Worm (Caenorhabditis elegans) whole organism, late embryonic: Measurements from ENCODE around the gene srsx-22.

Experiments used
- K02D7.2 ChIP-seq: sonication (generic microtip); optimal IDR thresholded peaks from 2 replicates; lab custom pipeline; 2017; ENCODE audit warnings: mild to moderate bottlenecking, missing genetic modification characterization, missing compliant biosample characterization
- K09A11.1 ChIP-seq: sonication (generic microtip); optimal IDR thresholded peaks from 2 replicates; lab custom pipeline; 2017; ENCODE audit warnings: antibody characterized with exemption, mild to moderate bottlenecking, missing genetic modification characterization, missing compliant biosample characterization; ENCODE audit not compliant: insufficient read depth
- T23F11.4 ChIP-seq: fragments of 200-800 bp; sonication (Bioruptor generic); optimal IDR thresholded peaks from 2 replicates; lab custom pipeline; 2018; ENCODE audit warnings: mild to moderate bottlenecking, missing genetic modification characterization, missing compliant biosample characterization
- ahr-1 ChIP-seq: sonication (generic microtip); optimal IDR thresholded peaks from 2 replicates; lab custom pipeline; 2016; ENCODE audit warnings: missing genetic modification characterization, missing compliant biosample characterization
- ama-1 ChIP-seq: fragments of 150-350 bp; optimal IDR thresholded peaks from 2 replicates; lab custom pipeline; 2014
- ceh-14 ChIP-seq: sonication (generic microtip); optimal IDR thresholded peaks from 2 replicates; lab custom pipeline; 2016; ENCODE audit warnings: missing genotype, missing genetic modification characterization, missing compliant biosample characterization
- ceh-19 ChIP-seq: fragments of 200-800 bp; sonication (Bioruptor generic); optimal IDR thresholded peaks from 2 replicates; lab custom pipeline; 2018; ENCODE audit warnings: mild to moderate bottlenecking, missing genetic modification characterization, missing compliant biosample characterization
- ceh-2 ChIP-seq: sonication (generic microtip); optimal IDR thresholded peaks from 2 replicates; lab custom pipeline; 2016; ENCODE audit warnings: missing genotype, missing genetic modification characterization, missing compliant biosample characterization
- ceh-31 ChIP-seq: sonication (generic microtip); optimal IDR thresholded peaks from 2 replicates; lab custom pipeline; 2016; ENCODE audit warnings: missing genetic modification characterization, missing compliant biosample characterization
- ceh-34 ChIP-seq: sonication (generic microtip); optimal IDR thresholded peaks from 2 replicates; lab custom pipeline; 2016; ENCODE audit warnings: mild to moderate bottlenecking, missing genetic modification characterization, missing compliant biosample characterization
- ceh-45 ChIP-seq: fragments of 200-800 bp; sonication (Bioruptor generic); IDR thresholded peaks from 2 replicates; pipeline ENCODE4 v1.3.6; 2022; ENCODE audit warnings: missing genetic modification reagents, missing genetic modification characterization, missing compliant biosample characterization
- ceh-48 ChIP-seq: sonication (generic microtip); optimal IDR thresholded peaks from 2 replicates; lab custom pipeline; 2016; ENCODE audit warnings: missing genetic modification characterization, inconsistent platforms, missing compliant biosample characterization
- ceh-9 ChIP-seq: sonication (generic microtip); optimal IDR thresholded peaks from 2 replicates; lab custom pipeline; 2016; ENCODE audit warnings: mild to moderate bottlenecking, missing genetic modification characterization, inconsistent platforms, missing compliant biosample characterization
- elt-2 ChIP-seq: sonication (generic microtip); optimal IDR thresholded peaks from 2 replicates; lab custom pipeline; 2016; ENCODE audit warnings: missing genetic modification reagents, missing genetic modification characterization, missing compliant biosample characterization
- hlh-13 ChIP-seq: fragments of 200-800 bp; sonication (Bioruptor generic); optimal IDR thresholded peaks from 2 replicates; lab custom pipeline; 2018; ENCODE audit warnings: mild to moderate bottlenecking, missing genetic modification characterization, missing compliant biosample characterization
- hlh-30 ChIP-seq: sonication (generic microtip); optimal IDR thresholded peaks from 2 replicates; lab custom pipeline; 2017; ENCODE audit warnings: antibody characterized with exemption, missing genetic modification characterization, missing compliant biosample characterization; ENCODE audit not compliant: insufficient read depth
- lim-6 ChIP-seq: sonication (generic microtip); optimal IDR thresholded peaks from 2 replicates; lab custom pipeline; 2016; ENCODE audit warnings: missing genetic modification characterization, missing compliant biosample characterization
- mec-3 ChIP-seq: sonication (generic microtip); optimal IDR thresholded peaks from 2 replicates; lab custom pipeline; 2016; ENCODE audit warnings: borderline replicate concordance, missing genetic modification characterization, missing compliant biosample characterization
- npax-4 ChIP-seq: sonication (generic microtip); optimal IDR thresholded peaks from 2 replicates; lab custom pipeline; 2016; ENCODE audit warnings: missing genetic modification characterization, missing compliant biosample characterization
- odd-2 ChIP-seq: sonication (generic microtip); optimal IDR thresholded peaks from 2 replicates; lab custom pipeline; 2017; ENCODE audit warnings: antibody characterized with exemption, mild to moderate bottlenecking, missing genetic modification characterization, missing compliant biosample characterization
- pax-1 ChIP-seq: fragments of 150-350 bp; optimal IDR thresholded peaks from 2 replicates; lab custom pipeline; 2014; ENCODE audit warnings: missing biosample characterization, missing genetic modification characterization
- pha-2 ChIP-seq: sonication (generic microtip); optimal IDR thresholded peaks from 2 replicates; lab custom pipeline; 2017; ENCODE audit warnings: mild to moderate bottlenecking, missing genetic modification characterization, missing compliant biosample characterization
- pha-4 ChIP-seq: fragments of 150-350 bp; optimal IDR thresholded peaks from 2 replicates; lab custom pipeline; 2018; ENCODE audit warnings: missing biosample characterization, missing genetic modification reagents, missing genetic modification characterization
- pqm-1 ChIP-seq: sonication (generic microtip); optimal IDR thresholded peaks from 2 replicates; lab custom pipeline; 2016; ENCODE audit warnings: missing genetic modification characterization, missing compliant biosample characterization
- rnt-1 ChIP-seq: sonication (generic microtip); optimal IDR thresholded peaks from 2 replicates; lab custom pipeline; 2016; ENCODE audit warnings: missing genetic modification characterization, missing compliant biosample characterization
- sox-4 ChIP-seq: sonication (generic microtip); optimal IDR thresholded peaks from 2 replicates; lab custom pipeline; 2017; ENCODE audit warnings: mild to moderate bottlenecking, missing genetic modification characterization, inconsistent platforms, missing compliant biosample characterization
- syd-9 ChIP-seq: sonication (generic microtip); optimal IDR thresholded peaks from 2 replicates; lab custom pipeline; 2016; ENCODE audit warnings: mild to moderate bottlenecking, missing genetic modification characterization, moderate library complexity, missing compliant biosample characterization
- ttx-3 ChIP-seq: sonication (generic microtip); optimal IDR thresholded peaks from 2 replicates; lab custom pipeline; 2016; ENCODE audit warnings: missing genetic modification reagents, missing genetic modification characterization, missing compliant biosample characterization
- unc-3 ChIP-seq, 2 experiments: fragments of 200-800 bp in 1 of 2; sonication (Bioruptor generic) in 1 of 2; sonication (generic microtip) in 1 of 2; conservative IDR thresholded peaks in 1 of 2; optimal IDR thresholded peaks in 1 of 2; 2 replicates each; pipeline versions ENCODE4 v1.3.6 to Lab custom; 2016 to 2022; ENCODE audit warnings: missing compliant biosample characterization in 2 of 2, missing genetic modification characterization in 2 of 2, missing genetic modification reagents in 1 of 2
- unc-55 ChIP-seq: sonication (generic microtip); optimal IDR thresholded peaks from 2 replicates; lab custom pipeline; 2017; ENCODE audit warnings: missing biosample characterization, missing genetic modification reagents, missing genetic modification characterization
- unc-86 ChIP-seq: sonication (generic microtip); optimal IDR thresholded peaks from 2 replicates; lab custom pipeline; 2016; ENCODE audit warnings: missing genetic modification characterization, missing compliant biosample characterization
- zip-5 ChIP-seq: sonication (generic microtip); optimal IDR thresholded peaks from 2 replicates; lab custom pipeline; 2016; ENCODE audit warnings: missing genetic modification characterization, missing compliant biosample characterization

srsx-22 gene

ce11 chrV:8351371-8351770 lies at the start of gene srsx-22:
Gene srsx-22, plus strand, starts transcription at chrV:8351671.
- TF ChIP-seq hlh-13 (GFP tag; lab: Kevin White, UChicago) (no peak), ceh-45 (GFP tag; lab: Robert Waterston, UW) (no peak), zip-5 (tag; lab: Kevin White, UChicago) (no peak), rnt-1 (tag; lab: Kevin White, UChicago) (no peak)

ce11 chrV:8302522-8302921 lies 48.9 kb upstream of the srsx-22 start, which contains the start of gene sel-9:
Gene sel-9, minus strand, starts transcription at chrV:8302580.
- TF ChIP-seq elt-2 (tag; lab: Kevin White, UChicago), result peak; percentile 6
- TF ChIP-seq pqm-1 (tag; lab: Kevin White, UChicago), result no peak

- TF ChIP-seq ceh-2, result no peak
- TF ChIP-seq unc-3 (GFP tag; conservative IDR thresholded peaks at IDR 0.05; lab: Robert Waterston, UW), result no peak
- TF ChIP-seq unc-3 (tag; optimal IDR thresholded peaks at IDR 0.05; lab: Kevin White, UChicago), result no peak
- TF ChIP-seq pax-1 (tag; lab: Kevin White, UChicago), result no peak
- no peak for TF ChIP-seq sox-4 (tag; lab: Kevin White, UChicago)
- TF ChIP-seq ceh-48 (tag; lab: Kevin White, UChicago), result no peak
- TF ChIP-seq lim-6 (tag; lab: Kevin White, UChicago), result no peak
- TF ChIP-seq ahr-1, result no peak
- TF ChIP-seq syd-9 (tag; lab: Kevin White, UChicago), result no peak
- no peak for TF ChIP-seq ceh-9
- TF ChIP-seq T23F11.4 (GFP tag; lab: Kevin White, UChicago), result no peak
- TF ChIP-seq ceh-14 (tag; lab: Kevin White, UChicago), result no peak
- TF ChIP-seq ttx-3 (tag; lab: Kevin White, UChicago), result no peak
- TF ChIP-seq hlh-30, result no peak
- no peak for TF ChIP-seq pha-2 (tag; lab: Kevin White, UChicago)
- no peak for TF ChIP-seq K02D7.2
- no peak for TF ChIP-seq unc-86 (tag; lab: Kevin White, UChicago)
- TF ChIP-seq, all 69 proteins: peak for 0
Measured at ce11 chrV:8304461-8305195, 46.8 kb upstream of the srsx-22 start, which contains the start of gene W02D7.11. Gene W02D7.11, minus strand, starts transcription at chrV:8304511.

ce11 chrV:8305940-8306339 lies 45.5 kb upstream of the srsx-22 start:
- TF ChIP-seq ahr-1 (no peak), pha-4 (tag; lab: Kevin White, UChicago) (no peak)

ce11 chrV:8306366-8306765 lies 45.1 kb upstream of the srsx-22 start, which contains the start of gene W02D7.8:
Gene W02D7.8, minus strand, starts transcription at chrV:8306466.
- TF ChIP-seq K09A11.1 (tag; lab: Kevin White, UChicago), result no peak
- TF ChIP-seq odd-2 (tag; lab: Kevin White, UChicago), result no peak
- no peak for TF ChIP-seq lim-6 (tag; lab: Kevin White, UChicago)
- no peak for TF ChIP-seq unc-55
- no peak for TF ChIP-seq npax-4 (tag; lab: Kevin White, UChicago)
- TF ChIP-seq ceh-19 (GFP tag; lab: Kevin White, UChicago), result no peak
- TF ChIP-seq unc-3 (GFP tag; conservative IDR thresholded peaks at IDR 0.05; lab: Robert Waterston, UW), result no peak
- TF ChIP-seq unc-3 (tag; optimal IDR thresholded peaks at IDR 0.05; lab: Kevin White, UChicago), result no peak
- no peak for TF ChIP-seq zip-5 (tag; lab: Kevin White, UChicago)
- TF ChIP-seq mec-3 (tag; lab: Kevin White, UChicago), result no peak

ce11 chrV:8307013-8307412 lies 44.5 kb upstream of the srsx-22 start:
- TF ChIP-seq ama-1 (lab: Kevin White, UChicago), result no peak
- no peak for TF ChIP-seq ceh-34 (tag; lab: Kevin White, UChicago)
- TF ChIP-seq ceh-31 (tag; lab: Kevin White, UChicago), result no peak
- no peak for TF ChIP-seq sox-4 (tag; lab: Kevin White, UChicago)
